Worm (Caenorhabditis elegans) whole organism, L4/young adult: ENCODE results near the gene fbxb-14.
"Not testable (repeated sequence)": the region's sequence is repeated elsewhere in the genome, so short reads cannot be mapped to it uniquely, and the experiment has no call there.

ENCODE experiments used
- W03F9.2 ChIP-seq: fragments of 150-350 bp; optimal IDR thresholded peaks from 2 replicates; lab custom pipeline; 2014; ENCODE audit warnings: missing biosample characterization, missing genetic modification characterization
- dao-5 ChIP-seq: sonication (generic microtip); optimal IDR thresholded peaks from 2 replicates; lab custom pipeline; 2016; ENCODE audit warnings: missing genotype, missing genetic modification characterization, moderate library complexity, missing compliant biosample characterization
- him-1 ChIP-seq: sonication (generic microtip); optimal IDR thresholded peaks from 2 replicates; lab custom pipeline; 2016; ENCODE audit warnings: missing genotype, missing genetic modification reagents, missing genetic modification characterization, missing compliant biosample characterization

fbxb-14 gene

ce11 chrII:601305-601704 lies 18.8 kb upstream of the fbxb-14 start:
- TF ChIP-seq W03F9.2 (tag; lab: Kevin White, UChicago): no peak
- no peak for TF ChIP-seq dao-5
- no peak for TF ChIP-seq him-1 (tag; lab: Kevin White, UChicago)

DNA sequence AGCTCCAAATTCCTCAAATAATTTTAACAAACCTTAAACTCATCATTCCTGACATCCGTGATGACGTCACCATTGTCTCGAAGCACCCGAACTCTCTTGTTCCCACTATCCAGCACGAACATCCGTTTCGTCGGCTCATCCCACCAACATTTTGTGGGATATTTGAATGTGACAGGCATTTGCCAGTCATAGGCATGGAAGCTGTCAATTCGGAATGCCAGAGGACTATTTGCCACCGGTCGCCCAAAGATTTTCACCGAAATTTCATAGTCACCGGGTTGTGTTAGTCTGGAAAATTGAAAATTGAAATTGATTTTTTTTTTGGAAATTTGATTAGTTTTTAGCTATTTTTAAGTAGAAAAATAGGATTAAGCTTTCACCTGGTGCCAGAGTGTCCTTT lies 14.2 kb upstream of the fbxb-14 start:
- no peak for TF ChIP-seq him-1 (tag; lab: Kevin White, UChicago)
- TF ChIP-seq dao-5: no peak
- TF ChIP-seq W03F9.2 (tag; lab: Kevin White, UChicago): no peak

ce11 chrII:593221-593620 lies 10.7 kb upstream of the fbxb-14 start, which contains the start of gene W08F4.1:
TSS of gene W08F4.1 (plus strand) at chrII:593521.
- TF ChIP-seq him-1 (tag; lab: Kevin White, UChicago); W03F9.2 (tag; lab: Kevin White, UChicago); dao-5: not testable (repeated sequence)

ce11 chrII:591110-591509 lies 8.6 kb upstream of the fbxb-14 start, which contains the start of gene W08F4.10:
TSS of gene W08F4.10 (minus strand) at chrII:591210.
- TF ChIP-seq W03F9.2 (tag; lab: Kevin White, UChicago) (no peak), dao-5 (no peak), him-1 (tag; lab: Kevin White, UChicago) (no peak)

- TF ChIP-seq him-1 (tag; lab: Kevin White, UChicago): no peak
- no peak for TF ChIP-seq dao-5
- no peak for TF ChIP-seq W03F9.2 (tag; lab: Kevin White, UChicago)
Observed at ce11 chrII:587533-587932, 5.0 kb upstream of the fbxb-14 start, which contains the start of gene fbxb-34. TSS of gene fbxb-34 (plus strand) at chrII:587833.

ce11 chrII:584321-584848 lies 1.8 kb upstream of the fbxb-14 start, which contains the start of the genes W08F4.12 and W08F4.13:
TSS of gene W08F4.12 (minus strand) at chrII:584421.
TSS of gene W08F4.13 (plus strand) at chrII:584798.
- no peak for TF ChIP-seq dao-5
- no peak for TF ChIP-seq W03F9.2 (tag; lab: Kevin White, UChicago)
- TF ChIP-seq him-1 (tag; lab: Kevin White, UChicago): no peak

- TF ChIP-seq W03F9.2 (tag; lab: Kevin White, UChicago): no peak
Observed at ce11 chrII:581983-582382, 566 bp downstream of the fbxb-14 start.

DNA sequence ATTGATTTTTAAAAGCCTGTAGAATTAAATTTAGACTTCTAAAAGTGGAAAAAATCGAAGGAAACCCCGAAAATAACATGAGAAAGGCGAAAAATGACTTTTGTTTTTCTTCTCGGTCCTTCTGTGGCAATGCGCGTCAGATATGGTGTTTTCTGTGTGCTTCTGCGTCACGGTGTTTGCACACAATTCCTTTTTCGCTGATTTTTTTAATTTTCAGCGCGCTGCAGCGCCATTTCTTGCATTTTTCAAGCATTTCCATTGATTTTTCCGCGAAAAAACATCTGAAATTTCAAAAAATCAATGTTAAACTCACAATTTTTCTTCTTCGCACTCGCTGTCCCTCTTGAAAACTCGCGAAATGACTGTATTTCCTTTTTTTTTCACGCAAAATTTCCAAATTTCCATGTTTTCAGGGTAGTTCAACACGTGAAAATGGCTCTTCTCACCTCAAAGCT lies 2.3 kb downstream of the fbxb-14 start, which contains the start of the genes cdc-37 and W08F4.3:
Gene cdc-37, minus strand, starts transcription at position 405 of the 455 bp plus-strand sequence.
Gene W08F4.3, plus strand, starts transcription at position 414 of the 455 bp plus-strand sequence.
- TF ChIP-seq dao-5 (no peak), him-1 (tag; lab: Kevin White, UChicago) (no peak), W03F9.2 (tag; lab: Kevin White, UChicago) (no peak)

ce11 chrII:578803-579202 lies 3.7 kb downstream of the fbxb-14 start:
- TF ChIP-seq him-1 (tag; lab: Kevin White, UChicago): no peak
- TF ChIP-seq W03F9.2 (tag; lab: Kevin White, UChicago): no peak

- TF ChIP-seq dao-5 (no peak), him-1 (tag; lab: Kevin White, UChicago) (no peak), W03F9.2 (tag; lab: Kevin White, UChicago) (no peak)
Observed at ce11 chrII:577632-578031, 4.9 kb downstream of the fbxb-14 start, which contains the start of gene W08F4.7. TSS of gene W08F4.7 (minus strand) at chrII:577732.

ce11 chrII:574064-574463 lies 8.5 kb downstream of the fbxb-14 start:
- TF ChIP-seq dao-5: no peak
- no peak for TF ChIP-seq him-1 (tag; lab: Kevin White, UChicago)
- TF ChIP-seq W03F9.2 (tag; lab: Kevin White, UChicago): no peak

- TF ChIP-seq W03F9.2 (tag; lab: Kevin White, UChicago) (no peak), dao-5 (no peak), him-1 (tag; lab: Kevin White, UChicago) (no peak)
Observed at ce11 chrII:572010-572409, 10.5 kb downstream of the fbxb-14 start, which contains the start of gene mlt-8. TSS of gene mlt-8 (minus strand) at chrII:572110.

ce11 chrII:568776-569175 lies 13.8 kb downstream of the fbxb-14 start, which contains the start of gene W08F4.5:
TSS of gene W08F4.5 (minus strand) at chrII:568876.
- TF ChIP-seq dao-5 (no peak), W03F9.2 (tag; lab: Kevin White, UChicago) (no peak), him-1 (tag; lab: Kevin White, UChicago) (no peak)

DNA sequence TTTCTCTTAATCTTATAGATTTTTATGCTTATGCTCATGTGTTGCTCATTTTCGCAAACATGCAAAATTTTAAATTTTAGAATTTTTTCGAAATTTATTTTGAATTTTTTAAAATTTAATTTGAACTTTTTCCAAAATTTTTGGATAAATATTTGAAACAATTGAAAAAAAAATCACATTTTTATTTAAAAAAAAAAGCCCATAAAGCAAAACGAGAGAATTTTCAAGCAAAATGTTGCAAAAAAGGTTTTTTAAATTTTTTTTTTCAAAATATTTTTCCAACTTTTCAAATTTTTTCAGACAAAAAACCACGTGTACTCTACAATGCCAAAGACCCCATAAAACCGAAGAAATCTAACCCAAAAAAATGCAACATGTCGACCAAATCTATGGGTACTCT lies 26.4 kb downstream of the fbxb-14 start, which contains the start of the genes C09E8.1 and C09E8.6:
Gene C09E8.1, plus strand, starts transcription at position 301 of the 400 bp plus-strand sequence.
Gene C09E8.6, plus strand, starts transcription at position 313 of the 400 bp plus-strand sequence.
- TF ChIP-seq him-1 (tag; lab: Kevin White, UChicago) (no peak), W03F9.2 (tag; lab: Kevin White, UChicago) (no peak), dao-5 (no peak)
